Fruit fly (Drosophila melanogaster) whole organism, embryonic: ENCODE measurements around the gene alphaTub84B.

Source experiments
- Ada2b ChIP-seq: fragments of 200-800 bp; sonication (Bioruptor generic); IDR thresholded peaks from 2 replicates; pipeline ENCODE4 v1.3.6; 2022; ENCODE audit warnings: missing biosample characterization, missing genetic modification characterization
- CG10267 ChIP-seq: fragments of 200-800 bp; sonication (Bioruptor generic); optimal IDR thresholded peaks from 2 replicates; lab custom pipeline; 2018; ENCODE audit warnings: missing biosample characterization, mild to moderate bottlenecking, missing genetic modification characterization, moderate library complexity
- CG10366 ChIP-seq: fragments of 200-800 bp; sonication (Bioruptor generic); IDR thresholded peaks from 2 replicates; pipeline ENCODE4 v1.3.6; 2022; ENCODE audit warnings: missing biosample characterization, missing genetic modification characterization
- CG10462 ChIP-seq: fragments of 200-800 bp; sonication (Bioruptor generic); optimal IDR thresholded peaks from 2 replicates; lab custom pipeline; 2016; ENCODE audit warnings: missing biosample characterization, missing genetic modification characterization
- CG10654 ChIP-seq: fragments of 200-800 bp; sonication (Bioruptor generic); optimal IDR thresholded peaks from 2 replicates; lab custom pipeline; 2016; ENCODE audit warnings: missing biosample characterization, missing genetic modification characterization
- CG11456 ChIP-seq: fragments of 200-800 bp; sonication (Bioruptor generic); IDR thresholded peaks from 3 replicates; pipeline ENCODE4 v1.3.6; 2022; ENCODE audit warnings: missing biosample characterization, missing genetic modification characterization
- CG11696 ChIP-seq: fragments of 200-800 bp; sonication (Bioruptor generic); IDR thresholded peaks from 2 replicates; pipeline ENCODE4 v1.3.6; 2022; ENCODE audit warnings: missing biosample characterization, missing genetic modification characterization
- CG12299 ChIP-seq: fragments of 200-800 bp; sonication (Bioruptor generic); optimal IDR thresholded peaks from 2 replicates; lab custom pipeline; 2018; ENCODE audit warnings: missing biosample characterization, mild to moderate bottlenecking, missing genetic modification characterization
- CG12391 ChIP-seq: fragments of 200-800 bp; sonication (Bioruptor generic); optimal IDR thresholded peaks from 3 replicates; lab custom pipeline; 2018; ENCODE audit warnings: missing biosample characterization, mild to moderate bottlenecking, missing genetic modification characterization, moderate library complexity
- CG15011 ChIP-seq: fragments of 200-800 bp; sonication (Bioruptor generic); optimal IDR thresholded peaks from 3 replicates; lab custom pipeline; 2018; ENCODE audit warnings: missing biosample characterization, mild to moderate bottlenecking, missing genetic modification characterization
- CG1529 ChIP-seq: fragments of 200-800 bp; sonication (Bioruptor generic); optimal IDR thresholded peaks from 3 replicates; lab custom pipeline; 2018; ENCODE audit warnings: missing biosample characterization, missing genetic modification characterization
- CG17328 ChIP-seq: fragments of 200-800 bp; sonication (Bioruptor generic); IDR thresholded peaks from 2 replicates; pipeline ENCODE4 v1.3.6; 2022; ENCODE audit warnings: missing biosample characterization, missing genetic modification characterization
- CG18262 ChIP-seq: fragments of 200-800 bp; optimal IDR thresholded peaks from 3 replicates; lab custom pipeline; 2019; ENCODE audit warnings: missing biosample characterization, mild to moderate bottlenecking, missing genetic modification characterization, moderate library complexity
- CG1832 ChIP-seq: fragments of 200-800 bp; sonication (Bioruptor generic); optimal IDR thresholded peaks from 2 replicates; lab custom pipeline; 2017; ENCODE audit warnings: missing biosample characterization, mild to moderate bottlenecking, missing genetic modification characterization, inconsistent platforms
- CG30403 ChIP-seq: fragments of 200-800 bp; sonication (Bioruptor generic); optimal IDR thresholded peaks from 3 replicates; lab custom pipeline; 2016; ENCODE audit warnings: missing biosample characterization, missing genetic modification characterization
- CG3281 ChIP-seq: fragments of 200-800 bp; sonication (Bioruptor generic); optimal IDR thresholded peaks from 3 replicates; lab custom pipeline; 2017; ENCODE audit warnings: missing biosample characterization, mild to moderate bottlenecking, missing genetic modification characterization
- CG33557 ChIP-seq: fragments of 200-800 bp; sonication (Bioruptor generic); optimal IDR thresholded peaks from 2 replicates; lab custom pipeline; 2019; ENCODE audit warnings: missing biosample characterization, mild to moderate bottlenecking, missing genetic modification characterization, moderate library complexity
- CG3407 ChIP-seq: fragments of 200-800 bp; sonication (Bioruptor generic); optimal IDR thresholded peaks from 2 replicates; lab custom pipeline; 2018; ENCODE audit warnings: missing biosample characterization, mild to moderate bottlenecking, missing genetic modification characterization
- CG34422 ChIP-seq: fragments of 200-800 bp; sonication (Bioruptor generic); IDR thresholded peaks from 3 replicates; pipeline ENCODE4 v1.3.6; 2022; ENCODE audit warnings: missing biosample characterization, missing genetic modification characterization
- CG3838 ChIP-seq: fragments of 200-800 bp; sonication (Bioruptor generic); optimal IDR thresholded peaks from 3 replicates; lab custom pipeline; 2016; ENCODE audit warnings: missing biosample characterization, missing genetic modification characterization
- CG4282 ChIP-seq: fragments of 200-800 bp; sonication (Bioruptor generic); optimal IDR thresholded peaks from 2 replicates; lab custom pipeline; 2016; ENCODE audit warnings: missing biosample characterization, missing genetic modification characterization
- CG4730 ChIP-seq: fragments of 200-800 bp; sonication (Bioruptor generic); IDR thresholded peaks from 2 replicates; pipeline ENCODE4 v1.3.6; 2022; ENCODE audit warnings: missing biosample characterization, missing genetic modification characterization
- CG6254 ChIP-seq: fragments of 200-800 bp; sonication (Bioruptor generic); optimal IDR thresholded peaks from 3 replicates; lab custom pipeline; 2017; ENCODE audit warnings: mild to moderate bottlenecking, missing biosample characterization, missing genetic modification reagents, missing genetic modification characterization
- CG6654 ChIP-seq: fragments of 200-800 bp; sonication (Bioruptor generic); optimal IDR thresholded peaks from 2 replicates; lab custom pipeline; 2017; ENCODE audit warnings: missing biosample characterization, mild to moderate bottlenecking, missing genetic modification characterization
- CG6813 ChIP-seq: fragments of 200-800 bp; sonication (Bioruptor generic); optimal IDR thresholded peaks from 2 replicates; lab custom pipeline; 2017; ENCODE audit warnings: missing biosample characterization, missing genetic modification characterization, mild to moderate bottlenecking, moderate library complexity, missing genetic modification reagents
- CG9215 ChIP-seq: fragments of 200-800 bp; sonication (Bioruptor generic); IDR thresholded peaks from 2 replicates; pipeline ENCODE4 v1.3.6; 2022; ENCODE audit warnings: missing biosample characterization, missing genetic modification characterization
- Hand ChIP-seq: fragments of 200-800 bp; sonication (Bioruptor generic); optimal IDR thresholded peaks from 2 replicates; lab custom pipeline; 2017; ENCODE audit warnings: mild to moderate bottlenecking, missing biosample characterization, missing genetic modification reagents, missing genetic modification characterization
- Hr51 ChIP-seq, 2 experiments: fragments of 200-800 bp; sonication (Bioruptor generic); optimal IDR thresholded peaks; 2 replicates in 1 of 2; 3 replicates in 1 of 2; lab custom pipeline; 2016 to 2018; ENCODE audit warnings: missing biosample characterization in 2 of 2, missing genetic modification characterization in 2 of 2, mild to moderate bottlenecking in 1 of 2, moderate library complexity in 1 of 2
- Jarid2 ChIP-seq: fragments of 200-800 bp; sonication (Bioruptor generic); optimal IDR thresholded peaks from 3 replicates; lab custom pipeline; 2017; ENCODE audit warnings: mild to moderate bottlenecking, missing biosample characterization, missing genetic modification reagents, missing genetic modification characterization
- Rfx ChIP-seq: fragments of 200-800 bp; sonication (Bioruptor generic); IDR thresholded peaks from 2 replicates; pipeline ENCODE4 v1.3.6; 2022; ENCODE audit warnings: missing biosample characterization, missing genetic modification characterization
- Ssrp ChIP-seq: fragments of 200-800 bp; sonication (Bioruptor generic); optimal IDR thresholded peaks from 2 replicates; lab custom pipeline; 2018; ENCODE audit warnings: missing biosample characterization, mild to moderate bottlenecking, missing genetic modification characterization, moderate library complexity
- TFAM ChIP-seq: fragments of 200-800 bp; sonication (Bioruptor generic); optimal IDR thresholded peaks from 2 replicates; lab custom pipeline; 2017; ENCODE audit warnings: missing biosample characterization, missing genetic modification characterization, inconsistent platforms
- ara ChIP-seq: fragments of 200-800 bp; sonication (Bioruptor generic); IDR thresholded peaks from 2 replicates; pipeline ENCODE4 v1.3.6; 2022; ENCODE audit warnings: missing biosample characterization, missing genetic modification characterization
- bab2 ChIP-seq: fragments of 200-800 bp; sonication (Bioruptor generic); optimal IDR thresholded peaks from 2 replicates; lab custom pipeline; 2016; ENCODE audit warnings: missing biosample characterization, missing genetic modification characterization
- cwo ChIP-seq: fragments of 200-800 bp; sonication (Bioruptor generic); optimal IDR thresholded peaks from 3 replicates; lab custom pipeline; 2017; ENCODE audit warnings: missing biosample characterization, missing genetic modification characterization, mild to moderate bottlenecking, moderate library complexity, missing genetic modification reagents
- da ChIP-seq: fragments of 200-800 bp; sonication (Bioruptor generic); optimal IDR thresholded peaks from 2 replicates; lab custom pipeline; 2016; ENCODE audit warnings: missing biosample characterization, missing genetic modification characterization
- dan ChIP-seq: fragments of 200-800 bp; sonication (Bioruptor generic); IDR thresholded peaks from 2 replicates; pipeline ENCODE4 v1.3.6; 2022; ENCODE audit warnings: missing biosample characterization, missing genetic modification characterization
- fd102C ChIP-seq: fragments of 200-800 bp; sonication (Bioruptor generic); optimal IDR thresholded peaks from 2 replicates; lab custom pipeline; 2018; ENCODE audit warnings: missing biosample characterization, mild to moderate bottlenecking, missing genetic modification characterization, moderate library complexity
- gro ChIP-seq: fragments of 200-800 bp; sonication (Bioruptor generic); optimal IDR thresholded peaks from 2 replicates; lab custom pipeline; 2016; ENCODE audit warnings: missing biosample characterization, missing genetic modification characterization
- nau ChIP-seq: fragments of 200-800 bp; sonication (Bioruptor generic); optimal IDR thresholded peaks from 3 replicates; lab custom pipeline; 2017; ENCODE audit warnings: missing biosample characterization, mild to moderate bottlenecking, missing genetic modification characterization, missing genetic modification reagents
- odd ChIP-seq: fragments of 200-800 bp; sonication (Bioruptor generic); optimal IDR thresholded peaks from 2 replicates; lab custom pipeline; 2017; ENCODE audit warnings: missing biosample characterization, mild to moderate bottlenecking, missing genetic modification characterization
- phol ChIP-seq: fragments of 200-800 bp; sonication (Bioruptor generic); optimal IDR thresholded peaks from 3 replicates; lab custom pipeline; 2018; ENCODE audit warnings: missing biosample characterization, mild to moderate bottlenecking, missing genetic modification characterization, moderate library complexity
- prd ChIP-seq, 3 experiments: fragments of >200 bp in 2 of 3; fragments of 200-800 bp in 1 of 3; sonication (Bioruptor generic) in 1 of 3; optimal IDR thresholded peaks in 2 of 3; IDR thresholded peaks in 1 of 3; 2 replicates in 2 of 3; 3 replicates in 1 of 3; pipeline versions ENCODE4 v1.3.6 to Lab custom; 2017 to 2022; ENCODE audit warnings: missing biosample characterization in 1 of 3, missing genetic modification characterization in 1 of 3
- rib ChIP-seq: fragments of 200-800 bp; sonication (Bioruptor generic); IDR thresholded peaks from 2 replicates; pipeline ENCODE4 v1.3.6; 2022; ENCODE audit warnings: missing biosample characterization, missing genetic modification characterization
- tll ChIP-seq, 2 experiments: fragments of 200-800 bp in 1 of 2; fragments of >200 bp in 1 of 2; sonication (Bioruptor generic) in 1 of 2; optimal IDR thresholded peaks; 2 replicates each; lab custom pipeline; 2017 to 2019; ENCODE audit warnings: missing biosample characterization in 2 of 2, missing genetic modification characterization in 2 of 2, mild to moderate bottlenecking in 1 of 2, moderate library complexity in 1 of 2
- tna ChIP-seq: fragments of 200-800 bp; sonication (Bioruptor generic); IDR thresholded peaks from 2 replicates; pipeline ENCODE4 v1.3.6; 2022; ENCODE audit warnings: missing biosample characterization, missing genetic modification characterization; ENCODE audit not compliant: partially characterized antibody
- twi ChIP-seq: fragments of 200-800 bp; optimal IDR thresholded peaks from 2 replicates; lab custom pipeline; 2019; ENCODE audit warnings: missing biosample characterization, mild to moderate bottlenecking, missing genetic modification characterization, moderate library complexity
- vfl ChIP-seq: fragments of 200-800 bp; sonication (Bioruptor generic); optimal IDR thresholded peaks from 2 replicates; lab custom pipeline; 2016; ENCODE audit warnings: missing biosample characterization, missing genetic modification characterization

Gene alphaTub84B

dm6 chr3R:7107713-7108588, 21.6 kb downstream of the alphaTub84B start (continued):
- TF ChIP-seq da (no peak), Ada2b (no peak), CG4282 (GFP tag; lab: Kevin White, UChicago) (no peak), CG3407 (GFP tag; lab: Kevin White, UChicago) (no peak), nau (no peak), Hand (GFP tag; lab: Kevin White, UChicago) (no peak), CG12391 (tag; lab: Kevin White, UChicago) (no peak), tna (GFP tag; lab: Robert Waterston, UW) (no peak), prd (optimal IDR thresholded peaks at IDR 0.05; lab: Kevin White, UChicago) (no peak), prd (GFP tag; IDR thresholded peaks at IDR 0.05; lab: Robert Waterston, UW) (no peak), CG11456 (GFP tag; lab: Robert Waterston, UW) (no peak), dan (GFP tag; lab: Robert Waterston, UW) (no peak), Jarid2 (GFP tag; lab: Kevin White, UChicago) (peak; percentile 52), CG6254 (GFP tag; lab: Kevin White, UChicago) (peak; percentile 43), Hr51 (GFP tag; optimal IDR thresholded peaks at IDR 0.05; lab: Kevin White, UChicago) (peak in 1 of 2 experiments; percentile 14), CG10654 (no peak), CG15011 (GFP tag; lab: Kevin White, UChicago) (no peak), phol (tag; lab: Kevin White, UChicago) (no peak), CG10267 (no peak), Ssrp (tag; lab: Kevin White, UChicago) (peak; percentile 45), gro (GFP tag; lab: Kevin White, UChicago) (peak; percentile 36), CG10462 (GFP tag; lab: Kevin White, UChicago) (no peak), CG1832 (GFP tag; lab: Kevin White, UChicago) (peak; percentile 26), CG6813 (GFP tag; lab: Kevin White, UChicago) (no peak), twi (tag; lab: Kevin White, UChicago) (no peak), CG12299 (tag; lab: Kevin White, UChicago) (peak; percentile 49), tll (GFP tag; optimal IDR thresholded peaks at IDR 0.05; lab: Kevin White, UChicago) (no peak), fd102C (GFP tag; lab: Kevin White, UChicago) (no peak), Rfx (GFP tag; lab: Robert Waterston, UW) (no peak), CG1529 (GFP tag; lab: Kevin White, UChicago) (no peak), CG18262 (tag; lab: Kevin White, UChicago) (peak; percentile 39), CG34422 (GFP tag; lab: Robert Waterston, UW) (no peak), rib (no peak), CG17328 (GFP tag; lab: Robert Waterston, UW) (no peak), bab2 (GFP tag; lab: Kevin White, UChicago) (peak; percentile 23), CG4730 (GFP tag; lab: Robert Waterston, UW) (no peak), CG9215 (GFP tag; lab: Robert Waterston, UW) (no peak), CG33557 (no peak), ara (GFP tag; lab: Robert Waterston, UW) (no peak), CG6654 (GFP tag; lab: Kevin White, UChicago) (no peak), cwo (GFP tag; lab: Kevin White, UChicago) (no peak), CG30403 (no peak), odd (GFP tag; lab: Kevin White, UChicago) (no peak), CG3838 (GFP tag; lab: Kevin White, UChicago) (no peak), vfl (GFP tag; lab: Kevin White, UChicago) (peak; percentile 12), TFAM (no peak), CG11696 (GFP tag; lab: Robert Waterston, UW) (no peak), CG10366 (GFP tag; lab: Robert Waterston, UW) (no peak), CG3281 (GFP tag; lab: Kevin White, UChicago) (peak; percentile 2)
